Fruit fly (Drosophila melanogaster) whole organism, embryonic: ENCODE data around the gene NKCC.

Source experiments
- BtbVII ChIP-seq: fragments of 200-800 bp; sonication (Bioruptor generic); optimal IDR thresholded peaks from 3 replicates; lab custom pipeline; 2017; ENCODE audit warnings: missing biosample characterization, mild to moderate bottlenecking, missing genetic modification characterization
- Bteb2 ChIP-seq: fragments of 200-800 bp; sonication (Bioruptor generic); optimal IDR thresholded peaks from 2 replicates; lab custom pipeline; 2016; ENCODE audit warnings: missing biosample characterization, missing genetic modification characterization
- CG10147 ChIP-seq: fragments of 200-800 bp; sonication (Bioruptor generic); optimal IDR thresholded peaks from 2 replicates; lab custom pipeline; 2019; ENCODE audit warnings: missing biosample characterization, mild to moderate bottlenecking, missing genetic modification characterization, moderate library complexity
- CG1024 ChIP-seq: fragments of 200-800 bp; sonication (Bioruptor generic); IDR thresholded peaks from 2 replicates; pipeline ENCODE4 v1.3.6; 2022; ENCODE audit warnings: missing biosample characterization, missing genetic modification characterization
- CG10431 ChIP-seq: fragments of 200-800 bp; sonication (Bioruptor generic); optimal IDR thresholded peaks from 3 replicates; lab custom pipeline; 2018; ENCODE audit warnings: missing biosample characterization, mild to moderate bottlenecking, missing genetic modification characterization
- CG10543 ChIP-seq: fragments of 200-800 bp; sonication (Bioruptor generic); optimal IDR thresholded peaks from 3 replicates; lab custom pipeline; 2017; ENCODE audit warnings: missing biosample characterization, mild to moderate bottlenecking, missing genetic modification characterization, moderate library complexity
- CG11560 ChIP-seq: fragments of 200-800 bp; sonication (Bioruptor generic); IDR thresholded peaks from 3 replicates; pipeline ENCODE4 v1.3.6; 2022; ENCODE audit warnings: missing biosample characterization, missing genetic modification characterization
- CG11695 ChIP-seq: fragments of 200-800 bp; sonication (Bioruptor generic); IDR thresholded peaks from 3 replicates; pipeline ENCODE4 v1.3.6; 2022; ENCODE audit warnings: missing biosample characterization, missing genetic modification characterization
- CG13624 ChIP-seq: fragments of 200-800 bp; sonication (Bioruptor generic); optimal IDR thresholded peaks from 2 replicates; lab custom pipeline; 2016; ENCODE audit warnings: missing biosample characterization, missing genetic modification characterization
- CG15269 ChIP-seq: fragments of 200-800 bp; sonication (Bioruptor generic); optimal IDR thresholded peaks from 2 replicates; lab custom pipeline; 2018; ENCODE audit warnings: missing biosample characterization, mild to moderate bottlenecking, missing genetic modification characterization, moderate library complexity
- CG16779 ChIP-seq: fragments of 200-800 bp; sonication (Bioruptor generic); IDR thresholded peaks from 2 replicates; pipeline ENCODE4 v1.3.6; 2022; ENCODE audit warnings: missing biosample characterization, missing genetic modification characterization
- CG16813 ChIP-seq: fragments of 200-800 bp; sonication (Bioruptor generic); IDR thresholded peaks from 3 replicates; pipeline ENCODE4 v1.3.6; 2022; ENCODE audit warnings: missing biosample characterization, missing genetic modification characterization; ENCODE audit not compliant: partially characterized antibody
- CG17186 ChIP-seq: fragments of 200-800 bp; sonication (Bioruptor generic); optimal IDR thresholded peaks from 3 replicates; lab custom pipeline; 2017; ENCODE audit warnings: missing biosample characterization, missing genetic modification reagents, missing genetic modification characterization
- CG17568 ChIP-seq: fragments of 200-800 bp; sonication (Bioruptor generic); optimal IDR thresholded peaks from 2 replicates; lab custom pipeline; 2018; ENCODE audit warnings: missing biosample characterization, mild to moderate bottlenecking, missing genetic modification characterization, moderate library complexity
- CG17829 ChIP-seq: fragments of 200-800 bp; optimal IDR thresholded peaks from 2 replicates; lab custom pipeline; 2019; ENCODE audit warnings: missing biosample characterization, mild to moderate bottlenecking, missing genetic modification characterization, moderate library complexity
- CG2129 ChIP-seq: fragments of 200-800 bp; sonication (Bioruptor generic); IDR thresholded peaks from 2 replicates; pipeline ENCODE4 v1.3.6; 2022; ENCODE audit warnings: missing biosample characterization, missing genetic modification characterization; ENCODE audit not compliant: partially characterized antibody
- CG30020 ChIP-seq: fragments of 200-800 bp; optimal IDR thresholded peaks from 2 replicates; lab custom pipeline; 2019; ENCODE audit warnings: missing biosample characterization, mild to moderate bottlenecking, missing genetic modification characterization, moderate library complexity
- CG33213 ChIP-seq: fragments of 200-800 bp; sonication (Bioruptor generic); optimal IDR thresholded peaks from 3 replicates; lab custom pipeline; 2016; ENCODE audit warnings: missing biosample characterization, missing genetic modification characterization
- CG4404 ChIP-seq: fragments of 200-800 bp; sonication (Bioruptor generic); IDR thresholded peaks from 2 replicates; pipeline ENCODE4 v1.3.6; 2022; ENCODE audit warnings: missing biosample characterization, missing genetic modification characterization
- CG6689 ChIP-seq: fragments of 200-800 bp; sonication (Bioruptor generic); IDR thresholded peaks from 2 replicates; pipeline ENCODE4 v1.3.6; 2022; ENCODE audit warnings: missing biosample characterization, missing genetic modification characterization
- CG6813 ChIP-seq: fragments of 200-800 bp; sonication (Bioruptor generic); optimal IDR thresholded peaks from 2 replicates; lab custom pipeline; 2017; ENCODE audit warnings: missing biosample characterization, missing genetic modification characterization, mild to moderate bottlenecking, moderate library complexity, missing genetic modification reagents
- CG7786 ChIP-seq: fragments of 200-800 bp; sonication (Bioruptor generic); optimal IDR thresholded peaks from 2 replicates; lab custom pipeline; 2016; ENCODE audit warnings: missing biosample characterization, missing genetic modification characterization
- CG7928 ChIP-seq: fragments of 200-800 bp; sonication (Bioruptor generic); optimal IDR thresholded peaks from 2 replicates; lab custom pipeline; 2017; ENCODE audit warnings: missing biosample characterization, mild to moderate bottlenecking, missing genetic modification characterization
- CG8478 ChIP-seq: fragments of >200 bp; optimal IDR thresholded peaks from 2 replicates; lab custom pipeline; 2018
- Deaf1 ChIP-seq: fragments of 200-800 bp; optimal IDR thresholded peaks from 3 replicates; lab custom pipeline; 2019; ENCODE audit warnings: missing biosample characterization, mild to moderate bottlenecking, missing genetic modification characterization, moderate library complexity
- Doc2 ChIP-seq: fragments of 200-800 bp; sonication (Bioruptor generic); IDR thresholded peaks from 2 replicates; pipeline ENCODE4 v1.3.6; 2022; ENCODE audit warnings: missing biosample characterization, missing genetic modification characterization
- Fer1 ChIP-seq: fragments of 200-800 bp; sonication (Bioruptor generic); optimal IDR thresholded peaks from 2 replicates; lab custom pipeline; 2017; ENCODE audit warnings: missing biosample characterization, mild to moderate bottlenecking, missing genetic modification characterization
- GATAe ChIP-seq: fragments of 200-800 bp; sonication (Bioruptor generic); conservative IDR thresholded peaks from 2 replicates; pipeline ENCODE4 v1.3.6; 2022; ENCODE audit warnings: missing biosample characterization, missing genetic modification characterization
- HmgZ ChIP-seq: fragments of 200-800 bp; sonication (Bioruptor generic); optimal IDR thresholded peaks from 2 replicates; lab custom pipeline; 2018; ENCODE audit warnings: missing biosample characterization, mild to moderate bottlenecking, missing genetic modification characterization
- Lim3 ChIP-seq: fragments of 200-800 bp; sonication (Bioruptor generic); IDR thresholded peaks from 2 replicates; pipeline ENCODE4 v1.3.6; 2022; ENCODE audit warnings: missing biosample characterization, missing genetic modification characterization
- Myb ChIP-seq: fragments of 200-800 bp; sonication (Bioruptor generic); optimal IDR thresholded peaks from 2 replicates; lab custom pipeline; 2016; ENCODE audit warnings: missing biosample characterization, missing genetic modification characterization
- Opbp ChIP-seq: fragments of 200-800 bp; sonication (Bioruptor generic); IDR thresholded peaks from 3 replicates; pipeline ENCODE4 v1.3.6; 2022; ENCODE audit warnings: missing biosample characterization, missing genetic modification characterization; ENCODE audit not compliant: partially characterized antibody
- Sin3A ChIP-seq: fragments of >200 bp; optimal IDR thresholded peaks from 2 replicates; lab custom pipeline; 2018
- Xbp1 ChIP-seq: fragments of 200-800 bp; sonication (Bioruptor generic); optimal IDR thresholded peaks from 3 replicates; lab custom pipeline; 2016; ENCODE audit warnings: missing biosample characterization, mild to moderate bottlenecking, missing genetic modification characterization
- ac ChIP-seq: fragments of 200-800 bp; sonication (Bioruptor generic); optimal IDR thresholded peaks from 3 replicates; lab custom pipeline; 2017; ENCODE audit warnings: missing biosample characterization, mild to moderate bottlenecking, missing genetic modification characterization
- al ChIP-seq: fragments of 200-800 bp; sonication (Bioruptor generic); IDR thresholded peaks from 2 replicates; pipeline ENCODE4 v1.3.6; 2022; ENCODE audit warnings: missing biosample characterization, missing genetic modification characterization
- aop ChIP-seq: fragments of 200-800 bp; sonication (Bioruptor generic); IDR thresholded peaks from 2 replicates; pipeline ENCODE4 v1.3.6; 2022; ENCODE audit warnings: missing biosample characterization, missing genetic modification characterization
- az2 ChIP-seq: fragments of 200-800 bp; sonication (Bioruptor generic); optimal IDR thresholded peaks from 3 replicates; lab custom pipeline; 2016; ENCODE audit warnings: missing biosample characterization, missing genetic modification characterization
- caup ChIP-seq: fragments of 200-800 bp; sonication (Bioruptor generic); optimal IDR thresholded peaks from 3 replicates; lab custom pipeline; 2017; ENCODE audit warnings: missing biosample characterization, mild to moderate bottlenecking, missing genetic modification characterization, moderate library complexity; ENCODE audit not compliant: severe bottlenecking
- chn ChIP-seq: fragments of 200-800 bp; sonication (Bioruptor generic); optimal IDR thresholded peaks from 2 replicates; lab custom pipeline; 2016; ENCODE audit warnings: missing biosample characterization, missing genetic modification characterization
- gce ChIP-seq: fragments of 200-800 bp; sonication (Bioruptor generic); IDR thresholded peaks from 3 replicates; pipeline ENCODE4 v1.3.6; 2022; ENCODE audit warnings: missing biosample characterization, missing genetic modification characterization
- hbn ChIP-seq: fragments of 200-800 bp; sonication (Bioruptor generic); IDR thresholded peaks from 2 replicates; pipeline ENCODE4 v1.3.6; 2022; ENCODE audit warnings: missing biosample characterization, missing genetic modification characterization; ENCODE audit not compliant: partially characterized antibody
- klu ChIP-seq: fragments of 200-800 bp; sonication (Bioruptor generic); IDR thresholded peaks from 2 replicates; pipeline ENCODE4 v1.3.6; 2022; ENCODE audit warnings: missing biosample characterization, missing genetic modification characterization
- nom ChIP-seq: fragments of 200-800 bp; sonication (Bioruptor generic); optimal IDR thresholded peaks from 2 replicates; lab custom pipeline; 2017; ENCODE audit warnings: missing biosample characterization, missing genetic modification characterization, mild to moderate bottlenecking, moderate library complexity, missing genetic modification reagents
- oc ChIP-seq: fragments of 200-800 bp; sonication (Bioruptor generic); optimal IDR thresholded peaks from 2 replicates; lab custom pipeline; 2018; ENCODE audit warnings: missing biosample characterization, mild to moderate bottlenecking, missing genetic modification characterization, moderate library complexity
- onecut ChIP-seq: fragments of 200-800 bp; sonication (Bioruptor generic); IDR thresholded peaks from 2 replicates; pipeline ENCODE4 v1.3.6; 2022; ENCODE audit warnings: missing biosample characterization, missing genetic modification characterization
- pum ChIP-seq: fragments of 200-800 bp; sonication (Bioruptor generic); optimal IDR thresholded peaks from 2 replicates; lab custom pipeline; 2016; ENCODE audit warnings: missing biosample characterization, missing genetic modification characterization
- sd ChIP-seq: fragments of 200-800 bp; sonication (Bioruptor generic); optimal IDR thresholded peaks from 3 replicates; lab custom pipeline; 2018; ENCODE audit warnings: missing biosample characterization, mild to moderate bottlenecking, missing genetic modification characterization, moderate library complexity
- shn ChIP-seq: fragments of 200-800 bp; sonication (Bioruptor generic); optimal IDR thresholded peaks from 3 replicates; lab custom pipeline; 2016; ENCODE audit warnings: missing biosample characterization, missing genetic modification characterization
- tup ChIP-seq: fragments of 200-800 bp; sonication (Bioruptor generic); optimal IDR thresholded peaks from 2 replicates; lab custom pipeline; 2016; ENCODE audit warnings: missing biosample characterization, mild to moderate bottlenecking, missing genetic modification characterization, moderate library complexity
- wek ChIP-seq: fragments of 200-800 bp; sonication (Bioruptor generic); optimal IDR thresholded peaks from 3 replicates; lab custom pipeline; 2018; ENCODE audit warnings: missing biosample characterization, mild to moderate bottlenecking, missing genetic modification characterization, moderate library complexity

NKCC gene

dm6 chr3R:5547464-5547943, 45.0 kb upstream of the NKCC start, which contains the start of gene CG2519 (continued):
- TF ChIP-seq CG11695 (GFP tag; lab: Robert Waterston, UW): 0 out of 3 replicates have a peak, but pooled peaks have one; percentile 19
- peak; percentile 39 for TF ChIP-seq pum
- peak; percentile 14 for TF ChIP-seq tup (GFP tag; lab: Kevin White, UChicago)
- no peak for TF ChIP-seq CG15269 (tag; lab: Kevin White, UChicago)
- TF ChIP-seq chn (GFP tag; lab: Kevin White, UChicago): peak; percentile 62
- no peak; the same call in 1 of the 2 replicates for TF ChIP-seq CG1024 (GFP tag; lab: Robert Waterston, UW)
- TF ChIP-seq Xbp1 (GFP tag; lab: Kevin White, UChicago): peak; percentile 74
- peak; percentile 61 for TF ChIP-seq CG10543 (GFP tag; lab: Kevin White, UChicago)
- TF ChIP-seq CG10431 (GFP tag; lab: Kevin White, UChicago): no peak
- TF ChIP-seq caup (GFP tag; lab: Kevin White, UChicago): no peak
- TF ChIP-seq ac (GFP tag; lab: Kevin White, UChicago): peak; percentile 10
- no peak for TF ChIP-seq CG16779
- no peak for TF ChIP-seq sd (tag; lab: Kevin White, UChicago)
- peak; percentile 15 for TF ChIP-seq CG17186
- TF ChIP-seq CG6813 (GFP tag; lab: Kevin White, UChicago): no peak
- TF ChIP-seq CG8478 (lab: Kevin White, UChicago): peak; percentile 86
- TF ChIP-seq Fer1 (GFP tag; lab: Kevin White, UChicago): peak; percentile 73
- no peak for TF ChIP-seq Doc2 (GFP tag; lab: Robert Waterston, UW)
- no peak for TF ChIP-seq CG17568 (GFP tag; lab: Kevin White, UChicago)
- peak; percentile 61 for TF ChIP-seq Bteb2 (GFP tag; lab: Kevin White, UChicago)
- TF ChIP-seq nom (GFP tag; lab: Kevin White, UChicago): no peak
- TF ChIP-seq aop: peak; percentile 46; the same call in 1 of the 2 replicates
- no peak for TF ChIP-seq gce (GFP tag; lab: Robert Waterston, UW)
- TF ChIP-seq shn (GFP tag; lab: Kevin White, UChicago): peak; percentile 65
- TF ChIP-seq CG6689 (GFP tag; lab: Robert Waterston, UW): no peak
- no peak for TF ChIP-seq klu (GFP tag; lab: Robert Waterston, UW)
- TF ChIP-seq Sin3A (lab: Kevin White, UChicago): peak; percentile 57
- TF ChIP-seq CG30020 (tag; lab: Kevin White, UChicago): peak; percentile 79
- TF ChIP-seq CG7928 (GFP tag; lab: Kevin White, UChicago): peak; percentile 98
- peak; percentile 42; the same call in 1 of the 2 replicates for TF ChIP-seq al (GFP tag; lab: Robert Waterston, UW)
- no peak for TF ChIP-seq GATAe (GFP tag; lab: Robert Waterston, UW)
- TF ChIP-seq hbn (GFP tag; lab: Robert Waterston, UW): peak; percentile 80
- TF ChIP-seq oc (tag; lab: Kevin White, UChicago): no peak
- peak; percentile 92 for TF ChIP-seq CG13624
- no peak for TF ChIP-seq CG4404 (GFP tag; lab: Robert Waterston, UW)
- TF ChIP-seq HmgZ (tag; lab: Kevin White, UChicago): peak; percentile 70
- peak; percentile 61 for TF ChIP-seq CG17829 (tag; lab: Kevin White, UChicago)
- peak; percentile 95 for TF ChIP-seq CG16813
- TF ChIP-seq wek (GFP tag; lab: Kevin White, UChicago): peak; percentile 22
- no peak for TF ChIP-seq BtbVII (GFP tag; lab: Kevin White, UChicago)
- TF ChIP-seq CG11560: 0 out of 3 replicates have a peak, but pooled peaks have one; percentile 39
- peak; percentile 52 for TF ChIP-seq CG33213 (GFP tag; lab: Kevin White, UChicago)
- peak; percentile 73 for TF ChIP-seq Myb (GFP tag; lab: Kevin White, UChicago)
- TF ChIP-seq onecut (GFP tag; lab: Robert Waterston, UW): peak; percentile 62; the same call in 1 of the 2 replicates
- TF ChIP-seq Lim3: no peak
- peak; percentile 45 for TF ChIP-seq az2 (GFP tag; lab: Kevin White, UChicago)
- peak; percentile 82 for TF ChIP-seq CG2129
- no peak for TF ChIP-seq CG10147
- TF ChIP-seq Deaf1 (tag; lab: Kevin White, UChicago): no peak
- peak; percentile 58 for TF ChIP-seq CG7786 (GFP tag; lab: Kevin White, UChicago)
- peak; percentile 96 for TF ChIP-seq Opbp (GFP tag; lab: Robert Waterston, UW)
